Worm (Caenorhabditis elegans) whole organism, L3 larva: ENCODE measurements around the gene mrpl-46.
A peak's percentile ranks its signal among the peaks of the same experiment; 100 is the strongest.

Experiments
- R02D3.7 ChIP-seq: fragments of 150-350 bp; optimal IDR thresholded peaks from 2 replicates; lab custom pipeline; 2014; ENCODE audit warnings: missing biosample characterization, missing genetic modification characterization
- ZK546.5 ChIP-seq: sonication (generic microtip); optimal IDR thresholded peaks from 2 replicates; lab custom pipeline; 2017; ENCODE audit warnings: missing biosample characterization, missing genetic modification characterization
- aly-2 ChIP-seq: fragments of 150-350 bp; optimal IDR thresholded peaks from 2 replicates; lab custom pipeline; 2014; ENCODE audit warnings: missing biosample characterization, missing genetic modification characterization
- ama-1 ChIP-seq: fragments of 150-350 bp; optimal IDR thresholded peaks from 2 replicates; lab custom pipeline; 2018
- ceh-16 ChIP-seq: sonication (generic microtip); optimal IDR thresholded peaks from 2 replicates; lab custom pipeline; 2017; ENCODE audit warnings: missing biosample characterization, missing genetic modification characterization
- ceh-28 ChIP-seq: fragments of 150-350 bp; optimal IDR thresholded peaks from 2 replicates; lab custom pipeline; 2014; ENCODE audit warnings: missing biosample characterization, missing genetic modification reagents, missing genetic modification characterization
- ceh-82 ChIP-seq: fragments of 150-350 bp; optimal IDR thresholded peaks from 2 replicates; lab custom pipeline; 2014; ENCODE audit warnings: missing biosample characterization, missing genetic modification characterization
- ceh-9 ChIP-seq: sonication (generic microtip); optimal IDR thresholded peaks from 2 replicates; lab custom pipeline; 2018; ENCODE audit warnings: missing biosample characterization, missing genetic modification characterization
- daf-12 ChIP-seq: fragments of 150-350 bp; optimal IDR thresholded peaks from 2 replicates; lab custom pipeline; 2014; ENCODE audit warnings: missing biosample characterization, missing genetic modification reagents, missing genetic modification characterization
- egl-27 ChIP-seq: sonication (generic microtip); optimal IDR thresholded peaks from 4 replicates; lab custom pipeline; 2017; ENCODE audit warnings: missing biosample characterization, missing genetic modification reagents, missing genetic modification characterization
- egl-5 ChIP-seq: fragments of 150-350 bp; optimal IDR thresholded peaks from 2 replicates; lab custom pipeline; 2017; ENCODE audit warnings: missing biosample characterization, missing genetic modification reagents, missing genetic modification characterization, inconsistent platforms
- elt-1 ChIP-seq: fragments of 150-350 bp; optimal IDR thresholded peaks from 2 replicates; lab custom pipeline; 2014; ENCODE audit warnings: missing biosample characterization, missing genetic modification characterization
- elt-2 ChIP-seq: sonication (generic microtip); optimal IDR thresholded peaks from 2 replicates; lab custom pipeline; 2016; ENCODE audit warnings: missing genetic modification reagents, mild to moderate bottlenecking, missing genetic modification characterization, missing compliant biosample characterization
- elt-3 ChIP-seq, 3 experiments: fragments of 150-350 bp in 1 of 3; sonication (generic microtip) in 2 of 3; optimal IDR thresholded peaks; 2 replicates in 2 of 3; 4 replicates in 1 of 3; lab custom pipeline; 2014 to 2017; ENCODE audit warnings: missing biosample characterization in 3 of 3, missing genetic modification characterization in 3 of 3
- eor-1 ChIP-seq, 2 experiments: fragments of 150-350 bp; optimal IDR thresholded peaks; 2 replicates each; lab custom pipeline; 2014 to 2018; ENCODE audit warnings: missing biosample characterization in 2 of 2, missing genetic modification characterization in 2 of 2
- fkh-10 ChIP-seq: sonication (generic microtip); optimal IDR thresholded peaks from 2 replicates; lab custom pipeline; 2017; ENCODE audit warnings: missing biosample characterization, missing genetic modification reagents, missing genetic modification characterization
- fos-1 ChIP-seq: fragments of 150-350 bp; optimal IDR thresholded peaks from 2 replicates; lab custom pipeline; 2014; ENCODE audit warnings: missing biosample characterization, missing genetic modification characterization
- hmg-11 ChIP-seq: sonication (generic microtip); optimal IDR thresholded peaks from 2 replicates; lab custom pipeline; 2016; ENCODE audit warnings: missing genetic modification characterization, missing compliant biosample characterization
- jun-1 ChIP-seq: fragments of 150-350 bp; optimal IDR thresholded peaks from 2 replicates; lab custom pipeline; 2014; ENCODE audit warnings: missing biosample characterization, missing genetic modification reagents, missing genetic modification characterization
- lin-15B ChIP-seq: fragments of 150-350 bp; optimal IDR thresholded peaks from 2 replicates; lab custom pipeline; 2014; ENCODE audit warnings: missing biosample characterization, missing genetic modification characterization
- lin-39 ChIP-seq: fragments of 150-350 bp; optimal IDR thresholded peaks from 2 replicates; lab custom pipeline; 2018; ENCODE audit warnings: missing biosample characterization, missing genetic modification reagents, missing genetic modification characterization
- lsy-12 ChIP-seq: sonication (generic microtip); optimal IDR thresholded peaks from 2 replicates; lab custom pipeline; 2016; ENCODE audit warnings: mild to moderate bottlenecking, missing genetic modification characterization, missing compliant biosample characterization
- mdl-1 ChIP-seq: fragments of 150-350 bp; optimal IDR thresholded peaks from 2 replicates; lab custom pipeline; 2014; ENCODE audit warnings: missing biosample characterization, missing genetic modification characterization
- mml-1 ChIP-seq: fragments of 150-350 bp; sonication (generic microtip); optimal IDR thresholded peaks from 3 replicates; lab custom pipeline; 2014; ENCODE audit warnings: missing biosample characterization, missing genetic modification characterization
- nfya-1 ChIP-seq: sonication (generic microtip); optimal IDR thresholded peaks from 2 replicates; lab custom pipeline; 2017; ENCODE audit warnings: missing genetic modification characterization, mild to moderate bottlenecking, missing compliant biosample characterization, antibody characterized with exemption, moderate library complexity; ENCODE audit not compliant: insufficient read depth
- nhr-11 ChIP-seq: fragments of 150-350 bp; optimal IDR thresholded peaks from 2 replicates; lab custom pipeline; 2014; ENCODE audit warnings: missing biosample characterization, missing genetic modification characterization
- nhr-12 ChIP-seq: fragments of 150-350 bp; optimal IDR thresholded peaks from 2 replicates; lab custom pipeline; 2014; ENCODE audit warnings: missing biosample characterization, missing genetic modification characterization
- nhr-23 ChIP-seq: fragments of 150-350 bp; optimal IDR thresholded peaks from 2 replicates; lab custom pipeline; 2014; ENCODE audit warnings: missing biosample characterization, missing genetic modification reagents, missing genetic modification characterization
- nhr-237 ChIP-seq: fragments of 150-350 bp; optimal IDR thresholded peaks from 2 replicates; lab custom pipeline; 2014; ENCODE audit warnings: missing biosample characterization, missing genetic modification characterization
- nhr-25 ChIP-seq: sonication (generic microtip); optimal IDR thresholded peaks from 2 replicates; lab custom pipeline; 2017; ENCODE audit warnings: missing biosample characterization, missing genetic modification characterization
- nhr-28 ChIP-seq: fragments of 150-350 bp; optimal IDR thresholded peaks from 2 replicates; lab custom pipeline; 2014; ENCODE audit warnings: missing biosample characterization, missing genetic modification characterization
- nhr-43 ChIP-seq: sonication (generic microtip); optimal IDR thresholded peaks from 2 replicates; lab custom pipeline; 2016; ENCODE audit warnings: mild to moderate bottlenecking, missing genetic modification characterization, missing compliant biosample characterization; ENCODE audit not compliant: poor library complexity, severe bottlenecking
- nhr-67 ChIP-seq: fragments of 150-350 bp; optimal IDR thresholded peaks from 2 replicates; lab custom pipeline; 2014; ENCODE audit warnings: missing biosample characterization, missing genetic modification characterization
- nhr-76 ChIP-seq: fragments of 150-350 bp; sonication (generic microtip); optimal IDR thresholded peaks from 5 replicates; lab custom pipeline; 2014; ENCODE audit warnings: missing biosample characterization, missing genetic modification characterization
- nhr-77 ChIP-seq: fragments of 150-350 bp; optimal IDR thresholded peaks from 2 replicates; lab custom pipeline; 2014; ENCODE audit warnings: missing biosample characterization, missing genetic modification characterization
- pha-4 ChIP-seq: fragments of 150-350 bp; optimal IDR thresholded peaks from 2 replicates; lab custom pipeline; 2014; ENCODE audit warnings: missing biosample characterization, missing genetic modification reagents, missing genetic modification characterization
- pqm-1 ChIP-seq: fragments of 150-350 bp; optimal IDR thresholded peaks from 2 replicates; lab custom pipeline; 2017; ENCODE audit warnings: missing biosample characterization, missing genetic modification characterization, inconsistent platforms
- sea-2 ChIP-seq: fragments of 150-350 bp; sonication (generic microtip); optimal IDR thresholded peaks from 4 replicates; lab custom pipeline; 2014; ENCODE audit warnings: missing biosample characterization, missing genetic modification reagents, missing genetic modification characterization
- skn-1 ChIP-seq: fragments of 150-350 bp; optimal IDR thresholded peaks from 2 replicates; lab custom pipeline; 2014; ENCODE audit warnings: missing biosample characterization, missing genetic modification characterization
- snpc-4 ChIP-seq: fragments of 150-350 bp; optimal IDR thresholded peaks from 2 replicates; lab custom pipeline; 2014; ENCODE audit warnings: missing biosample characterization, missing genetic modification characterization
- tbx-2 ChIP-seq: sonication (generic microtip); optimal IDR thresholded peaks from 2 replicates; lab custom pipeline; 2016; ENCODE audit warnings: mild to moderate bottlenecking, missing genetic modification characterization, missing compliant biosample characterization
- unc-39 ChIP-seq: sonication (generic microtip); optimal IDR thresholded peaks from 4 replicates; lab custom pipeline; 2017; ENCODE audit warnings: missing biosample characterization, missing genetic modification characterization
- unc-62 ChIP-seq: fragments of 150-350 bp; sonication (generic microtip); optimal IDR thresholded peaks from 4 replicates; lab custom pipeline; 2014; ENCODE audit warnings: missing biosample characterization, missing genetic modification reagents, missing genetic modification characterization
- zag-1 ChIP-seq: fragments of 150-350 bp; optimal IDR thresholded peaks from 2 replicates; lab custom pipeline; 2014; ENCODE audit warnings: missing biosample characterization, missing genetic modification characterization
- ztf-11 ChIP-seq: fragments of 150-350 bp; optimal IDR thresholded peaks from 2 replicates; lab custom pipeline; 2014; ENCODE audit warnings: missing biosample characterization, missing genetic modification characterization
- ztf-4 ChIP-seq: fragments of 150-350 bp; optimal IDR thresholded peaks from 2 replicates; lab custom pipeline; 2014; ENCODE audit warnings: missing biosample characterization, missing genetic modification characterization

mrpl-46 gene

ce11 chrIV:794275-794674 is 6.3 kb upstream of the mrpl-46 start, which contains the start of gene F56B3.4:
F56B3.4 (minus strand) TSS chrIV:794275.
- TF ChIP-seq ztf-4 (tag; lab: Kevin White, UChicago): no peak
- TF ChIP-seq nhr-12 (tag; lab: Kevin White, UChicago): no peak
- TF ChIP-seq R02D3.7 (tag; lab: Kevin White, UChicago): no peak
- no peak for TF ChIP-seq ztf-11 (tag; lab: Kevin White, UChicago)
- no peak for TF ChIP-seq fos-1 (tag; lab: Kevin White, UChicago)
- TF ChIP-seq ceh-82 (tag; lab: Kevin White, UChicago): no peak
- no peak for TF ChIP-seq elt-2 (tag; lab: Kevin White, UChicago)
- no peak for TF ChIP-seq unc-39 (tag; lab: Kevin White, UChicago)
- no peak for TF ChIP-seq snpc-4 (tag; lab: Kevin White, UChicago)
- TF ChIP-seq eor-1 (tag; optimal IDR thresholded peaks at IDR 0.05; lab: Kevin White, UChicago): no peak
- no peak for TF ChIP-seq nhr-77 (tag; lab: Kevin White, UChicago)
- TF ChIP-seq sea-2 (GFP tag; lab: Kevin White, UChicago): no peak
- TF ChIP-seq ceh-28: no peak
- TF ChIP-seq nhr-67: no peak
- TF ChIP-seq elt-3 (tag; optimal IDR thresholded peaks at IDR 0.05; lab: Kevin White, UChicago): no peak
- TF ChIP-seq fkh-10: no peak
- TF ChIP-seq pqm-1 (tag; lab: Kevin White, UChicago): no peak

DNA sequence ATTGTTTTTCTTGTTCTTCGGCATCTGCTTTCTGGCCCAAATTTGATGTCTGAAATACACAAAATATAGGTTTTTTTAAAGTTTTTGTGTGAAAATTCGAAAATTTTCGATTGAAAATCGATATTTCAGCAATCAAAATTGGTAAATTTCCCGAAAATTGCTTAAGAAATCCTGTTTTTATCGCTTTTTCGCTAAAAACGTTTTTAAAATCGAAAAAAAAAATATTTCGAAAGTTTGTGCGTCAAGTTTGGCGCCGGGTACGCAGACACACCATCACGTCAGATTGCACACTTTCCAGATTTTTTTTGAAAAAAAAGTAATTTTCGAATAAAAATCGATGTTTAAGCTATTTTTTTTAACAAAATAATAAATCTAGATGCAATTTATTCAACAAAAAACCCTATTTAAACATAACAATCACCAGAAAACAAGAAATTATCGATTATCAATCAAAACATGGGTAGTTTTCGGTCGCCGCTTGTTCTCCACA is 5.2 kb upstream of the mrpl-46 start, which contains the start of gene skr-18:
TSS of gene skr-18 (minus strand) at position 51 of the 490 bp plus-strand sequence.
- no peak for TF ChIP-seq nhr-25
- TF ChIP-seq ceh-82 (tag; lab: Kevin White, UChicago): no peak
- no peak for TF ChIP-seq unc-62 (GFP tag; lab: Kevin White, UChicago)
- no peak for TF ChIP-seq ztf-11 (tag; lab: Kevin White, UChicago)
- no peak for TF ChIP-seq lin-15B
- no peak for TF ChIP-seq ceh-28
- TF ChIP-seq, all 47 proteins: peak for 0

ce11 chrIV:796521-797073 is 4.0 kb upstream of the mrpl-46 start, which contains the start of the genes F56B3.11 and ech-5:
F56B3.11 (minus strand) TSS chrIV:796571.
ech-5 (plus strand) TSS chrIV:797023.
- TF ChIP-seq ceh-82 (tag; lab: Kevin White, UChicago): no peak
- peak; percentile 61 for TF ChIP-seq skn-1 (tag; lab: Kevin White, UChicago)
- TF ChIP-seq ceh-16 (tag; lab: Kevin White, UChicago): no peak
- TF ChIP-seq ceh-9: no peak
- no peak for TF ChIP-seq ceh-28
- no peak for TF ChIP-seq ama-1
- TF ChIP-seq lin-15B: peak; percentile 92
- TF ChIP-seq jun-1 (tag; lab: Kevin White, UChicago): no peak
- TF ChIP-seq elt-2 (tag; lab: Kevin White, UChicago): peak; percentile 41
- peak; percentile 2 for TF ChIP-seq snpc-4 (tag; lab: Kevin White, UChicago)
- no peak for TF ChIP-seq unc-39 (tag; lab: Kevin White, UChicago)
- TF ChIP-seq zag-1 (tag; lab: Kevin White, UChicago): no peak
- TF ChIP-seq ztf-11 (tag; lab: Kevin White, UChicago): no peak
- no peak for TF ChIP-seq nhr-11
- no peak for TF ChIP-seq nhr-77 (tag; lab: Kevin White, UChicago)
- no peak for TF ChIP-seq ztf-4 (tag; lab: Kevin White, UChicago)
- TF ChIP-seq fos-1 (tag; lab: Kevin White, UChicago): no peak
- TF ChIP-seq nhr-237 (tag; lab: Kevin White, UChicago): no peak
- TF ChIP-seq lin-39 (tag; lab: Kevin White, UChicago): no peak
- peak; percentile 28 for TF ChIP-seq nfya-1 (tag; lab: Kevin White, UChicago)
- no peak for TF ChIP-seq nhr-76 (tag; lab: Kevin White, UChicago)
- no peak for TF ChIP-seq egl-5
- no peak for TF ChIP-seq fkh-10
- no peak for TF ChIP-seq sea-2 (GFP tag; lab: Kevin White, UChicago)
- no peak for TF ChIP-seq R02D3.7 (tag; lab: Kevin White, UChicago)
- TF ChIP-seq nhr-12 (tag; lab: Kevin White, UChicago): no peak
- no peak for TF ChIP-seq unc-62 (GFP tag; lab: Kevin White, UChicago)
- no peak for TF ChIP-seq nhr-28 (tag; lab: Kevin White, UChicago)
- peak in 1 of 2 experiments; percentile 10 for TF ChIP-seq eor-1 (tag; optimal IDR thresholded peaks at IDR 0.05; lab: Kevin White, UChicago)
- no peak for TF ChIP-seq mml-1 (tag; lab: Kevin White, UChicago)
- peak; percentile 75 for TF ChIP-seq lsy-12
- peak; percentile 81 for TF ChIP-seq elt-1 (tag; lab: Kevin White, UChicago)
- no peak for TF ChIP-seq nhr-67
- peak; percentile 74 for TF ChIP-seq pha-4
- no peak for TF ChIP-seq egl-27
- peak; percentile 20 for TF ChIP-seq pqm-1 (tag; lab: Kevin White, UChicago)
- peak; percentile 75 for TF ChIP-seq hmg-11 (tag; lab: Kevin White, UChicago)
- no peak for TF ChIP-seq tbx-2 (tag; lab: Kevin White, UChicago)
- peak; percentile 73 for TF ChIP-seq nhr-23 (tag; lab: Kevin White, UChicago)
- no peak for TF ChIP-seq nhr-43 (tag; lab: Kevin White, UChicago)
- TF ChIP-seq mdl-1 (tag; lab: Kevin White, UChicago): no peak
- TF ChIP-seq ZK546.5: no peak
- TF ChIP-seq daf-12 (tag; lab: Kevin White, UChicago): no peak
- TF ChIP-seq aly-2 (tag; lab: Kevin White, UChicago): no peak
- TF ChIP-seq nhr-25: no peak
